Fruit fly (Drosophila melanogaster): ENCODE measurements around the gene CG17026.
A peak's percentile ranks its signal among the peaks of the same experiment; 100 is the strongest.

The CG17026 gene

DNA sequence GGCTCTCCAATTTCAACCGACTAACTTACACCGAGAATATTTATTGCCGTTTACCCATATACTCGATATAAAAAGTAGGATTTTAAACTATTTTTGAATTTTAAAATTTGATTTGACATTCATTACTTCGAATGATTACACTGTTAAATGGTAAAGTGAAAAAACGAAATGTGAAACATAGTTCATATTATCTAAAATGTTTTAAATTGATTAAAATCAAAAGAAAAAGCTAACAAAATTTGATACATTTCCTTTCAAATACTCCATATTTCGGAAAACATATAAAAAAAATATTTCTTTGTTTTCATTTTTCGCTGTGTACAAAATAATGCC, 43.0 kb downstream of the CG17026 start (continued):
- TF ChIP-seq corto (GFP tag; optimal IDR thresholded peaks at IDR 0.05) = no peak
- no peak for TF ChIP-seq Abd-B (GFP tag; optimal IDR thresholded peaks at IDR 0.05)
- TF ChIP-seq gem (tag; optimal IDR thresholded peaks at IDR 0.05) = peak; percentile 27
- no peak for TF ChIP-seq ase (GFP tag; IDR thresholded peaks at IDR 0.05)

dm6 chr3L:16018721-16019120, 43.6 kb downstream of the CG17026 start:
- TF ChIP-seq prd (optimal IDR thresholded peaks at IDR 0.05) (no peak), prd (GFP tag; IDR thresholded peaks at IDR 0.05) (peak; percentile 48; the same call in 1 of the 3 replicates), CG4360 (GFP tag; IDR thresholded peaks at IDR 0.05) (peak; percentile 91), CG3995 (GFP tag; optimal IDR thresholded peaks at IDR 0.05) (no peak), Scr (GFP tag; IDR thresholded peaks at IDR 0.05; ENCODE audit: partially characterized antibody) (no peak), zen (tag; optimal IDR thresholded peaks at IDR 0.05) (peak; percentile 40), bsh (GFP tag; optimal IDR thresholded peaks at IDR 0.05) (no peak), Stat92E (GFP tag; optimal IDR thresholded peaks at IDR 0.05) (peak in 1 of 3 experiments; percentile 17), tna (GFP tag; IDR thresholded peaks at IDR 0.05; ENCODE audit: partially characterized antibody) (no peak), Drgx (GFP tag; IDR thresholded peaks at IDR 0.05) (no peak), sqz (GFP tag; optimal IDR thresholded peaks at IDR 0.05) (no peak), Lim3 (GFP tag; IDR thresholded peaks at IDR 0.05) (no peak), D (optimal IDR thresholded peaks at IDR 0.05) (peak; percentile 59), D (GFP tag; optimal IDR thresholded peaks at IDR 0.05) (no peak), scrt (GFP tag; optimal IDR thresholded peaks at IDR 0.05) (no peak), pan (optimal IDR thresholded peaks at IDR 0.05) (no peak), pan (GFP tag; optimal IDR thresholded peaks at IDR 0.05 in 1 of 2, IDR thresholded peaks at IDR 0.05 in 1 of 2) (no peak), gcm (GFP tag; optimal IDR thresholded peaks at IDR 0.05) (no peak)

DNA sequence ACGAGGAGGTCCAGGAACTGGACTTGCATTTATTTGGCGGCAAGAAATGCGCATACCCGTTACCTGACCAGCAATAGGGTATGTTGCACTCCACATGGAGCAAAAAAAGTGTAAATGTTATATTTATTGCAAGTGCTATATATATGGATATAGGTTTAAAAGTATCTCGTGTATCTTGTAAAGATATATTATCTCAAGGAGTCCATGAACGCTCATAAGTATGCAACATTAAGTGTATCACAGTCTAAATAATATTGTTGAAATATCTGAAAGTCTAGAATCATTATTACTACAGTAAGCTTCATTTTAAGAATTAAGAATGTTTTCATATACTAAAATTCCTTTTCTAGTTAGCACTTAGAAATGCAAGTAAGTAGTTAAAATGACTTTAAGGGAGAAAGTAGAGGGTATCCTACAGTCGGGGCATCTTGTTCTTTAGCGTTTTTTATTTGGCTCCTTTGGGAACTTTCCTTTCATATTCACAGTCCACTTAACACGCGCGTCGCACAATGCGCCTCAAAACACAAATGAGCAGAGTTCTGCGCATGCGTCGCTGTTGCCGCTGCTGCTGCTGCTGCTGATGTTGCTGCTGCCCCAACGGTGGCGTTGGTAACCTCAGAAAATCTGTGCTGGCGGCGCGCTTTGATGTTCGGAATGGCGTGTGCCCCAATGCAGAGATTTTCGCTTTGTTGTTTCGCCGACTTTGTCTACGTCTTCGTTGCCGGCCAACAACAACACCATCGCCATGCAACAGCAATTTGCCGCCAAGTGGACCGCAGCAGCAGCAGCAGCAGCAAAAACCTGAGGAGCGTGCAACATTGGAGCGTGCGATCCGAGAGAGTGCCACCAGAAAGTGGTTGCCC, 44.2 kb downstream of the CG17026 start:
- no peak for TF ChIP-seq CG10274 (GFP tag; optimal IDR thresholded peaks at IDR 0.05)
- no peak for TF ChIP-seq emc (GFP tag; optimal IDR thresholded peaks at IDR 0.05)
- TF ChIP-seq otp (GFP tag; IDR thresholded peaks at IDR 0.05) = no peak
- TF ChIP-seq CG11723 (GFP tag; optimal IDR thresholded peaks at IDR 0.05) = no peak
- peak; percentile 86 for TF ChIP-seq Ets65A (GFP tag)
- TF ChIP-seq fd96Cb (tag; optimal IDR thresholded peaks at IDR 0.05) = no peak
- no peak for TF ChIP-seq CG6813 (GFP tag; optimal IDR thresholded peaks at IDR 0.05)
- no peak for TF ChIP-seq eyg (GFP tag; optimal IDR thresholded peaks at IDR 0.05)
- no peak for TF ChIP-seq ash1 (GFP tag; optimal IDR thresholded peaks at IDR 0.05)
- no peak for TF ChIP-seq CG5180 (GFP tag; optimal IDR thresholded peaks at IDR 0.05)
- TF ChIP-seq phol (tag; optimal IDR thresholded peaks at IDR 0.05) = no peak
- no peak for TF ChIP-seq ssp (GFP tag; IDR thresholded peaks at IDR 0.05)
- peak; percentile 60 for TF ChIP-seq CG4360 (GFP tag; IDR thresholded peaks at IDR 0.05)
- TF ChIP-seq CG6175 (GFP tag; IDR thresholded peaks at IDR 0.05) = 0 out of 3 replicates have a peak, but pooled peaks have one; percentile 23
- peak; percentile 11 for TF ChIP-seq dmrt11E (tag; optimal IDR thresholded peaks at IDR 0.05)
- TF ChIP-seq Oaz (GFP tag; IDR thresholded peaks at IDR 0.05) = peak; percentile 28; the same call in 1 of the 2 replicates
- TF ChIP-seq CG9876 (GFP tag; optimal IDR thresholded peaks at IDR 0.05) = no peak
- TF ChIP-seq Dp (GFP tag; optimal IDR thresholded peaks at IDR 0.05) = no peak
- no peak for TF ChIP-seq CG31388 (GFP tag; optimal IDR thresholded peaks at IDR 0.05)
- TF ChIP-seq HmgZ (tag; optimal IDR thresholded peaks at IDR 0.05) = no peak
- no peak for TF ChIP-seq vvl (GFP tag; IDR thresholded peaks at IDR 0.05)
- no peak for TF ChIP-seq chn (GFP tag; optimal IDR thresholded peaks at IDR 0.05)
- TF ChIP-seq CG12071 (GFP tag; optimal IDR thresholded peaks at IDR 0.05) = no peak
- no peak for TF ChIP-seq ewg (GFP tag; optimal IDR thresholded peaks at IDR 0.05)
- TF ChIP-seq pan (optimal IDR thresholded peaks at IDR 0.05) = peak in 1 of 2 experiments; percentile 65
- peak in 1 of 2 experiments; percentile 66 for TF ChIP-seq pan (GFP tag; optimal IDR thresholded peaks at IDR 0.05 in 1 of 2, IDR thresholded peaks at IDR 0.05 in 1 of 2)
- TF ChIP-seq CG11456 (GFP tag; IDR thresholded peaks at IDR 0.05) = 0 out of 3 replicates have a peak, but pooled peaks have one; percentile 59
- no peak for TF ChIP-seq Dek (tag; optimal IDR thresholded peaks at IDR 0.05)

All from whole organism, embryonic.